Worm (Caenorhabditis elegans) whole organism, mixed stage, embryonic: ENCODE data around the gene trpl-5.

Experiments
- bed-3 ChIP-seq: fragments of 200-800 bp; sonication (Bioruptor generic); optimal IDR thresholded peaks from 3 replicates; lab custom pipeline; 2018; ENCODE audit warnings: mild to moderate bottlenecking, missing genetic modification characterization, moderate library complexity, missing compliant biosample characterization
- blmp-1 ChIP-seq: fragments of 150-350 bp; optimal IDR thresholded peaks from 2 replicates; lab custom pipeline; 2014; ENCODE audit warnings: missing biosample characterization, missing genetic modification characterization
- ceh-83 ChIP-seq: fragments of 200-800 bp; sonication (Bioruptor generic); optimal IDR thresholded peaks from 2 replicates; lab custom pipeline; 2018; ENCODE audit warnings: mild to moderate bottlenecking, missing genetic modification characterization, missing compliant biosample characterization
- ces-1 ChIP-seq: fragments of 150-350 bp; optimal IDR thresholded peaks from 2 replicates; lab custom pipeline; 2014; ENCODE audit warnings: missing biosample characterization, missing genetic modification reagents, missing genetic modification characterization
- cnd-1 ChIP-seq: fragments of 200-800 bp; sonication (Bioruptor generic); optimal IDR thresholded peaks from 2 replicates; lab custom pipeline; 2018; ENCODE audit warnings: mild to moderate bottlenecking, missing genetic modification characterization, missing compliant biosample characterization
- drap-1 ChIP-seq: fragments of 200-800 bp; sonication (Bioruptor generic); optimal IDR thresholded peaks from 3 replicates; lab custom pipeline; 2018; ENCODE audit warnings: mild to moderate bottlenecking, missing genetic modification characterization, missing compliant biosample characterization
- elt-1 ChIP-seq: sonication (generic microtip); optimal IDR thresholded peaks from 2 replicates; lab custom pipeline; 2017; ENCODE audit warnings: missing genetic modification characterization, mild to moderate bottlenecking, missing compliant biosample characterization, antibody characterized with exemption, moderate library complexity, borderline replicate concordance; ENCODE audit not compliant: insufficient read depth
- elt-3 ChIP-seq: fragments of 150-350 bp; optimal IDR thresholded peaks from 2 replicates; lab custom pipeline; 2014; ENCODE audit warnings: missing biosample characterization, missing genetic modification characterization
- flh-1 ChIP-seq: fragments of 200-800 bp; sonication (Bioruptor generic); optimal IDR thresholded peaks from 2 replicates; lab custom pipeline; 2018; ENCODE audit warnings: mild to moderate bottlenecking, missing genetic modification characterization, moderate library complexity, missing compliant biosample characterization
- ham-2 ChIP-seq: fragments of 200-800 bp; sonication (Bioruptor generic); optimal IDR thresholded peaks from 2 replicates; lab custom pipeline; 2018; ENCODE audit warnings: mild to moderate bottlenecking, missing genetic modification characterization, missing compliant biosample characterization
- hlh-1 ChIP-seq: fragments of 150-350 bp; optimal IDR thresholded peaks from 2 replicates; lab custom pipeline; 2014; ENCODE audit warnings: missing biosample characterization, missing genetic modification reagents, missing genetic modification characterization
- lin-13 ChIP-seq: fragments of 150-350 bp; optimal IDR thresholded peaks from 2 replicates; lab custom pipeline; 2014; ENCODE audit warnings: missing biosample characterization, missing genetic modification characterization
- lin-32 ChIP-seq: fragments of 200-800 bp; sonication (Bioruptor generic); optimal IDR thresholded peaks from 2 replicates; lab custom pipeline; 2018; ENCODE audit warnings: mild to moderate bottlenecking, missing genetic modification characterization, missing compliant biosample characterization
- lsy-2 ChIP-seq: fragments of 150-350 bp; optimal IDR thresholded peaks from 2 replicates; lab custom pipeline; 2014; ENCODE audit warnings: missing biosample characterization, missing genetic modification characterization
- mab-5 ChIP-seq: fragments of 150-350 bp; optimal IDR thresholded peaks from 2 replicates; lab custom pipeline; 2014; ENCODE audit warnings: missing biosample characterization, missing genetic modification characterization
- mep-1 ChIP-seq: fragments of 150-350 bp; optimal IDR thresholded peaks from 2 replicates; lab custom pipeline; 2017; ENCODE audit warnings: missing biosample characterization, missing genetic modification reagents, missing genetic modification characterization, inconsistent platforms
- mls-2 ChIP-seq: sonication (generic microtip); optimal IDR thresholded peaks from 2 replicates; lab custom pipeline; 2016; ENCODE audit warnings: mild to moderate bottlenecking, missing genetic modification characterization, moderate library complexity, missing compliant biosample characterization
- nhr-12 ChIP-seq: fragments of 150-350 bp; optimal IDR thresholded peaks from 2 replicates; lab custom pipeline; 2014; ENCODE audit warnings: missing biosample characterization, missing genetic modification characterization
- nhr-2 ChIP-seq: fragments of 150-350 bp; optimal IDR thresholded peaks from 2 replicates; lab custom pipeline; 2014; ENCODE audit warnings: missing biosample characterization, missing genetic modification characterization
- nhr-237 ChIP-seq: fragments of 150-350 bp; optimal IDR thresholded peaks from 2 replicates; lab custom pipeline; 2014; ENCODE audit warnings: missing biosample characterization, missing genetic modification characterization
- nhr-28 ChIP-seq: fragments of 150-350 bp; optimal IDR thresholded peaks from 2 replicates; lab custom pipeline; 2014; ENCODE audit warnings: missing biosample characterization, missing genetic modification characterization
- nhr-76 ChIP-seq: sonication (generic microtip); optimal IDR thresholded peaks from 2 replicates; lab custom pipeline; 2017; ENCODE audit warnings: missing biosample characterization, missing genetic modification characterization
- sem-2 ChIP-seq: fragments of 200-800 bp; sonication (Bioruptor generic); optimal IDR thresholded peaks from 2 replicates; lab custom pipeline; 2018; ENCODE audit warnings: mild to moderate bottlenecking, missing genetic modification characterization, missing compliant biosample characterization
- sptf-1 ChIP-seq: sonication (generic microtip); optimal IDR thresholded peaks from 2 replicates; lab custom pipeline; 2017; ENCODE audit warnings: mild to moderate bottlenecking, missing genetic modification characterization, moderate library complexity, missing compliant biosample characterization
- tbx-8 ChIP-seq: fragments of 200-800 bp; sonication (Bioruptor generic); optimal IDR thresholded peaks from 2 replicates; lab custom pipeline; 2018; ENCODE audit warnings: mild to moderate bottlenecking, missing genetic modification characterization, moderate library complexity, missing compliant biosample characterization
- unc-120 ChIP-seq: sonication (generic microtip); optimal IDR thresholded peaks from 2 replicates; lab custom pipeline; 2017; ENCODE audit warnings: missing genetic modification characterization, missing compliant biosample characterization; ENCODE audit not compliant: poor library complexity, severe bottlenecking
- unc-62 ChIP-seq: fragments of 150-350 bp; optimal IDR thresholded peaks from 2 replicates; lab custom pipeline; 2014; ENCODE audit warnings: missing biosample characterization, missing genetic modification reagents, missing genetic modification characterization
- ztf-11 ChIP-seq: fragments of 150-350 bp; optimal IDR thresholded peaks from 2 replicates; lab custom pipeline; 2014; ENCODE audit warnings: missing biosample characterization, missing genetic modification characterization

The trpl-5 gene

ce11 chrII:2109943-2110342, 19.5 kb upstream of the trpl-5 start, which contains the start of gene R52.5:
R52.5 (minus strand) TSS chrII:2110043.
- no peak for TF ChIP-seq cnd-1 (tag; lab: Kevin White, UChicago)
- TF ChIP-seq flh-1 (GFP tag; lab: Kevin White, UChicago) = no peak
- TF ChIP-seq unc-120 (tag; lab: Kevin White, UChicago) = no peak
- TF ChIP-seq ztf-11 (tag; lab: Kevin White, UChicago) = no peak
- no peak for TF ChIP-seq ceh-83 (GFP tag; lab: Kevin White, UChicago)
- no peak for TF ChIP-seq mab-5 (tag; lab: Kevin White, UChicago)
- no peak for TF ChIP-seq nhr-12 (tag; lab: Kevin White, UChicago)
- no peak for TF ChIP-seq nhr-28 (tag; lab: Kevin White, UChicago)
- TF ChIP-seq elt-3 (tag; lab: Kevin White, UChicago) = no peak
- TF ChIP-seq mep-1 (tag; lab: Kevin White, UChicago) = no peak
- no peak for TF ChIP-seq sem-2 (GFP tag; lab: Kevin White, UChicago)
- TF ChIP-seq tbx-8 (GFP tag; lab: Kevin White, UChicago) = no peak
- TF ChIP-seq blmp-1 (tag; lab: Kevin White, UChicago) = no peak
- no peak for TF ChIP-seq lin-32
- TF ChIP-seq nhr-237 (tag; lab: Kevin White, UChicago) = no peak
- TF ChIP-seq drap-1 = no peak

ce11 chrII:2108295-2108694, 17.9 kb upstream of the trpl-5 start, which contains the start of gene R52.4:
R52.4 (minus strand) TSS chrII:2108395.
- TF ChIP-seq unc-120 (tag; lab: Kevin White, UChicago) (no peak), ham-2 (no peak), sptf-1 (tag; lab: Kevin White, UChicago) (no peak), hlh-1 (no peak), ztf-11 (tag; lab: Kevin White, UChicago) (no peak), nhr-237 (tag; lab: Kevin White, UChicago) (no peak), nhr-12 (tag; lab: Kevin White, UChicago) (no peak), unc-62 (GFP tag; lab: Kevin White, UChicago) (no peak), mab-5 (tag; lab: Kevin White, UChicago) (no peak), mls-2 (no peak), elt-3 (tag; lab: Kevin White, UChicago) (no peak), sem-2 (GFP tag; lab: Kevin White, UChicago) (no peak), lin-13 (no peak), elt-1 (no peak), lsy-2 (no peak), nhr-76 (tag; lab: Kevin White, UChicago) (no peak), nhr-2 (tag; lab: Kevin White, UChicago) (no peak), blmp-1 (tag; lab: Kevin White, UChicago) (no peak), bed-3 (GFP tag; lab: Kevin White, UChicago) (no peak)

- no peak for TF ChIP-seq nhr-12 (tag; lab: Kevin White, UChicago)
These were observed 8.9 kb upstream of the trpl-5 start, which contains the start of gene math-42 for ce11 chrII:2099139-2099976. math-42 (plus strand) TSS chrII:2099926.

ce11 chrII:2094924-2095650, 4.7 kb upstream of the trpl-5 start, which contains the start of gene T16A1.2:
T16A1.2 (plus strand) TSS chrII:2095600.
- TF ChIP-seq lin-32 (no peak), nhr-2 (tag; lab: Kevin White, UChicago) (peak; percentile 68), cnd-1 (tag; lab: Kevin White, UChicago) (peak; percentile 74), elt-3 (tag; lab: Kevin White, UChicago) (no peak)

DNA sequence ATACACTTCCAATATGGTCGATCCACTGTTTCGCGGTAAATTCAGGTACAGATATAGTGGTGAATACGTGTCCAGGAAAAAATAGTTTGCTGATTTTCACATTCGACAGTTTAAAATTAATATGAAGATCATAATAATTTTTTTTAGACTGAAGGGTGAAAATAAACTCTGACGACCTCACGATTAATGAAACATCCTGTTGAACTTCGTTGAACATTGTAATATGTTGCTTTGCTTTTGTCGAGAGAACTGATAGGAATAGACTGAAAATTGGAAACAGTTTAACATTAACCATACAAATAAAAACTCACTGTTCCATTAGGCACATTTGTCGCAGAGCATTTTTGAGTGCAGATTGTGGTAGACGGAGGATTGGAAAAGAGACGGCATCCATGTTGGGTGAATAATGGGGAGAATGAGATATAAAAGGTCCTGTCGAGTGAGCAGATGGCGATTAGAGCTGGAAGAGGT, 3.1 kb upstream of the trpl-5 start, which contains the start of gene fbxb-37:
fbxb-37 (minus strand) TSS at position 421 of the 471 bp plus-strand sequence.
- peak; percentile 26 for TF ChIP-seq nhr-2 (tag; lab: Kevin White, UChicago)
- no peak for TF ChIP-seq ces-1 (GFP tag; lab: Kevin White, UChicago)
